Fruit fly (Drosophila melanogaster): Measurements from ENCODE around the gene edin.

Gene edin

dm6 chr3L:17494541-17494940 is at the start of gene edin:
TSS of gene edin (plus strand) at chr3L:17494880.
- no peak for TF ChIP-seq vri (GFP tag; optimal IDR thresholded peaks at IDR 0.05)
- TF ChIP-seq CG10631 (GFP tag; optimal IDR thresholded peaks at IDR 0.05) = no peak
- no peak for TF ChIP-seq CG6808 (GFP tag; optimal IDR thresholded peaks at IDR 0.05)
- no peak for TF ChIP-seq CG32006 (GFP tag; optimal IDR thresholded peaks at IDR 0.05)
- peak; percentile 84 for TF ChIP-seq svp (GFP tag)
- TF ChIP-seq Ets96B (tag; optimal IDR thresholded peaks at IDR 0.05) = no peak
- no peak for TF ChIP-seq esn (GFP tag; optimal IDR thresholded peaks at IDR 0.05)

dm6 chr3L:17445629-17446431 is 48.9 kb upstream of the edin start:
- TF ChIP-seq svp (GFP tag) = no peak
- TF ChIP-seq CG11294 (GFP tag; IDR thresholded peaks at IDR 0.05) = no peak
- TF ChIP-seq Eip93F (GFP tag; optimal IDR thresholded peaks at IDR 0.05) = no peak
- no peak for TF ChIP-seq CG10669 (GFP tag; optimal IDR thresholded peaks at IDR 0.05)
- no peak for TF ChIP-seq esn (GFP tag; optimal IDR thresholded peaks at IDR 0.05)
- TF ChIP-seq CG32006 (GFP tag; optimal IDR thresholded peaks at IDR 0.05) = no peak
- no peak for TF ChIP-seq Sox14 (GFP tag; optimal IDR thresholded peaks at IDR 0.05)
- TF ChIP-seq Sox102F (GFP tag; optimal IDR thresholded peaks at IDR 0.05) = no peak

DNA sequence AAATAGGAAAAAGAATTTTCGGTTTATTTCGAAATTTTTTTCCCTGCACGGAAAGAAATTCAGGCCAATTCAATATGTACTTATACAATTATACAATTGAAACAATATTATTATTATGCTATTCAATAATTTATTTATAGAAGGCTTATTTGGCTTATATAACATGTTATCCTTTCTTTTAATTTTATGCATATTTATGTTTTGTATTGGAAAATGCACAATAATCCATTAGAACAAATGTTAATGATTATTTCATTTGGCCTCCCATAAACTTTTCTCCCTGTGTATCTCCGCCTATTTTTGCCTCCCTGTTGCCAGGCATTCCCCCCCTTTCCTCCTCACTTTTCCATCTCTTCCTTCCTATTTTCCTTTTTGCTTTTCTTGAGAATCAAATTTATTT is 46.8 kb upstream of the edin start:
- TF ChIP-seq CG6854 (GFP tag; optimal IDR thresholded peaks at IDR 0.05) (no peak), CG11762 (GFP tag; optimal IDR thresholded peaks at IDR 0.05; ENCODE audit: insufficient read depth) (no peak), Eip75B (GFP tag; optimal IDR thresholded peaks at IDR 0.05) (no peak), cyc (GFP tag; optimal IDR thresholded peaks at IDR 0.05) (no peak), pdm3 (GFP tag; optimal IDR thresholded peaks at IDR 0.05) (no peak), CG10631 (GFP tag; optimal IDR thresholded peaks at IDR 0.05) (no peak), CG11294 (GFP tag; IDR thresholded peaks at IDR 0.05) (no peak; the same call in 1 of the 2 replicates), dac (GFP tag; optimal IDR thresholded peaks at IDR 0.05) (no peak), Hr39 (GFP tag; optimal IDR thresholded peaks at IDR 0.05) (no peak), Ets21C (GFP tag; optimal IDR thresholded peaks at IDR 0.05) (no peak), Blimp-1 (GFP tag; optimal IDR thresholded peaks at IDR 0.05) (no peak), spab (GFP tag; optimal IDR thresholded peaks at IDR 0.05) (no peak), dsx (GFP tag; optimal IDR thresholded peaks at IDR 0.05; ENCODE audit: poor library complexity, severe bottlenecking) (no peak), esn (GFP tag; optimal IDR thresholded peaks at IDR 0.05) (no peak), CG16779 (tag; optimal IDR thresholded peaks at IDR 0.05) (no peak), CG9139 (GFP tag; optimal IDR thresholded peaks at IDR 0.05) (no peak), CG8632 (GFP tag; optimal IDR thresholded peaks at IDR 0.05) (no peak)

dm6 chr3L:17457695-17458242 is 36.9 kb upstream of the edin start:
- TF ChIP-seq CG32006 (GFP tag; optimal IDR thresholded peaks at IDR 0.05) (no peak), esn (GFP tag; optimal IDR thresholded peaks at IDR 0.05) (no peak), Sox15 (GFP tag; optimal IDR thresholded peaks at IDR 0.05) (no peak), CG15336 (GFP tag; IDR thresholded peaks at IDR 0.05) (no peak), pdm3 (GFP tag; optimal IDR thresholded peaks at IDR 0.05) (no peak), cyc (GFP tag; optimal IDR thresholded peaks at IDR 0.05) (no peak), Eip75B (GFP tag; optimal IDR thresholded peaks at IDR 0.05) (no peak), dsx (GFP tag; optimal IDR thresholded peaks at IDR 0.05; ENCODE audit: poor library complexity, severe bottlenecking) (no peak), OdsH (GFP tag; optimal IDR thresholded peaks at IDR 0.05) (no peak), Hr39 (GFP tag; optimal IDR thresholded peaks at IDR 0.05) (no peak), acj6 (GFP tag; optimal IDR thresholded peaks at IDR 0.05) (no peak), vri (GFP tag; optimal IDR thresholded peaks at IDR 0.05) (no peak), salr (GFP tag; optimal IDR thresholded peaks at IDR 0.05) (no peak), CG6792 (GFP tag; optimal IDR thresholded peaks at IDR 0.05) (no peak)
